Fruit fly (Drosophila melanogaster) whole organism, embryonic: ENCODE measurements around the gene CG7634.

ENCODE experiments used
- Ada2b ChIP-seq: fragments of 200-800 bp; sonication (Bioruptor generic); IDR thresholded peaks from 2 replicates; pipeline ENCODE4 v1.3.6; 2022; ENCODE audit warnings: missing biosample characterization, missing genetic modification characterization
- CG10979 ChIP-seq: fragments of 200-800 bp; sonication (Bioruptor generic); optimal IDR thresholded peaks from 2 replicates; lab custom pipeline; 2018; ENCODE audit warnings: missing biosample characterization, mild to moderate bottlenecking, missing genetic modification characterization, moderate library complexity
- CG11093 ChIP-seq: fragments of 200-800 bp; sonication (Bioruptor generic); IDR thresholded peaks from 3 replicates; pipeline ENCODE4 v1.3.6; 2022; ENCODE audit warnings: missing biosample characterization, missing genetic modification characterization
- CG11695 ChIP-seq: fragments of 200-800 bp; sonication (Bioruptor generic); IDR thresholded peaks from 3 replicates; pipeline ENCODE4 v1.3.6; 2022; ENCODE audit warnings: missing biosample characterization, missing genetic modification characterization
- CG11696 ChIP-seq: fragments of 200-800 bp; sonication (Bioruptor generic); IDR thresholded peaks from 2 replicates; pipeline ENCODE4 v1.3.6; 2022; ENCODE audit warnings: missing biosample characterization, missing genetic modification characterization
- CG12299 ChIP-seq: fragments of 200-800 bp; sonication (Bioruptor generic); optimal IDR thresholded peaks from 2 replicates; lab custom pipeline; 2018; ENCODE audit warnings: missing biosample characterization, mild to moderate bottlenecking, missing genetic modification characterization
- CG13123 ChIP-seq: fragments of 200-800 bp; sonication (Bioruptor generic); optimal IDR thresholded peaks from 2 replicates; lab custom pipeline; 2016; ENCODE audit warnings: missing biosample characterization, missing genetic modification characterization
- CG14441 ChIP-seq: fragments of 200-800 bp; sonication (Bioruptor generic); IDR thresholded peaks from 2 replicates; pipeline ENCODE4 v1.3.6; 2022; ENCODE audit warnings: missing biosample characterization, missing genetic modification characterization
- CG18619 ChIP-seq: fragments of 200-800 bp; sonication (Bioruptor generic); optimal IDR thresholded peaks from 3 replicates; lab custom pipeline; 2017; ENCODE audit warnings: missing biosample characterization, mild to moderate bottlenecking, missing genetic modification characterization
- CG2116 ChIP-seq: fragments of 200-800 bp; sonication (Bioruptor generic); optimal IDR thresholded peaks from 3 replicates; lab custom pipeline; 2018; ENCODE audit warnings: missing biosample characterization, mild to moderate bottlenecking, missing genetic modification characterization
- CG32532 ChIP-seq: fragments of 200-800 bp; sonication (Bioruptor generic); IDR thresholded peaks from 2 replicates; pipeline ENCODE4 v1.3.6; 2022; ENCODE audit warnings: missing biosample characterization, missing genetic modification characterization
- CG34224 ChIP-seq: fragments of 200-800 bp; sonication (Bioruptor generic); IDR thresholded peaks from 3 replicates; pipeline ENCODE4 v1.3.6; 2022; ENCODE audit warnings: missing biosample characterization, missing genetic modification characterization; ENCODE audit not compliant: partially characterized antibody
- CG34376 ChIP-seq: fragments of 200-800 bp; sonication (Bioruptor generic); optimal IDR thresholded peaks from 2 replicates; lab custom pipeline; 2018; ENCODE audit warnings: missing biosample characterization, mild to moderate bottlenecking, missing genetic modification characterization
- CG5180 ChIP-seq: fragments of 200-800 bp; sonication (Bioruptor generic); optimal IDR thresholded peaks from 3 replicates; lab custom pipeline; 2017; ENCODE audit warnings: missing biosample characterization, missing genetic modification characterization, mild to moderate bottlenecking, moderate library complexity, missing genetic modification reagents
- CG6254 ChIP-seq: fragments of 200-800 bp; sonication (Bioruptor generic); optimal IDR thresholded peaks from 3 replicates; lab custom pipeline; 2017; ENCODE audit warnings: mild to moderate bottlenecking, missing biosample characterization, missing genetic modification reagents, missing genetic modification characterization
- CG8478 ChIP-seq: fragments of >200 bp; optimal IDR thresholded peaks from 2 replicates; lab custom pipeline; 2018
- CG9727 ChIP-seq: fragments of 200-800 bp; sonication (Bioruptor generic); optimal IDR thresholded peaks from 3 replicates; lab custom pipeline; 2017; ENCODE audit warnings: missing biosample characterization, mild to moderate bottlenecking, missing genetic modification characterization
- CG9876 ChIP-seq: fragments of 200-800 bp; sonication (Bioruptor generic); optimal IDR thresholded peaks from 2 replicates; lab custom pipeline; 2016; ENCODE audit warnings: missing biosample characterization, missing genetic modification characterization
- CG9932 ChIP-seq: fragments of 200-800 bp; sonication (Bioruptor generic); IDR thresholded peaks from 2 replicates; pipeline ENCODE4 v1.3.6; 2022; ENCODE audit warnings: missing biosample characterization, missing genetic modification characterization
- D19B ChIP-seq: fragments of 200-800 bp; sonication (Bioruptor generic); optimal IDR thresholded peaks from 2 replicates; lab custom pipeline; 2017; ENCODE audit warnings: missing biosample characterization, mild to moderate bottlenecking, missing genetic modification characterization
- Dip2 ChIP-seq: fragments of 200-800 bp; sonication (Bioruptor generic); IDR thresholded peaks from 2 replicates; pipeline ENCODE4 v1.3.6; 2022; ENCODE audit warnings: missing biosample characterization, missing genetic modification characterization
- Doc3 ChIP-seq: fragments of 200-800 bp; sonication (Bioruptor generic); IDR thresholded peaks from 3 replicates; pipeline ENCODE4 v1.3.6; 2022; ENCODE audit warnings: missing biosample characterization, missing genetic modification characterization; ENCODE audit not compliant: partially characterized antibody
- Dp ChIP-seq: fragments of 200-800 bp; sonication (Bioruptor generic); optimal IDR thresholded peaks from 2 replicates; lab custom pipeline; 2018; ENCODE audit warnings: missing biosample characterization, mild to moderate bottlenecking, missing genetic modification characterization, moderate library complexity
- Dref ChIP-seq: fragments of 200-800 bp; sonication (Bioruptor generic); IDR thresholded peaks from 2 replicates; pipeline ENCODE4 v1.3.6; 2022; ENCODE audit warnings: missing biosample characterization, missing genetic modification characterization
- Elba2 ChIP-seq: fragments of 200-800 bp; sonication (Bioruptor generic); optimal IDR thresholded peaks from 3 replicates; lab custom pipeline; 2016; ENCODE audit warnings: missing biosample characterization, missing genetic modification characterization
- Ets97D ChIP-seq: fragments of 200-800 bp; sonication (Bioruptor generic); optimal IDR thresholded peaks from 3 replicates; lab custom pipeline; 2016; ENCODE audit warnings: missing biosample characterization, missing genetic modification characterization
- HmgZ ChIP-seq: fragments of 200-800 bp; sonication (Bioruptor generic); optimal IDR thresholded peaks from 2 replicates; lab custom pipeline; 2018; ENCODE audit warnings: missing biosample characterization, mild to moderate bottlenecking, missing genetic modification characterization
- NC2β ChIP-seq: fragments of 200-800 bp; sonication (Bioruptor generic); optimal IDR thresholded peaks from 2 replicates; lab custom pipeline; 2016; ENCODE audit warnings: missing biosample characterization, missing genetic modification characterization
- Oaz ChIP-seq: fragments of 200-800 bp; sonication (Bioruptor generic); IDR thresholded peaks from 2 replicates; pipeline ENCODE4 v1.3.6; 2022; ENCODE audit warnings: missing biosample characterization, missing genetic modification characterization
- Pdp1 ChIP-seq, 2 experiments: fragments of 200-800 bp; sonication (Bioruptor generic); optimal IDR thresholded peaks; 3 replicates each; lab custom pipeline; 2016; ENCODE audit warnings: missing biosample characterization in 2 of 2, missing genetic modification characterization in 2 of 2, mild to moderate bottlenecking in 1 of 2, moderate library complexity in 1 of 2
- Scr ChIP-seq: fragments of 200-800 bp; sonication (Bioruptor generic); IDR thresholded peaks from 2 replicates; pipeline ENCODE4 v1.3.6; 2022; ENCODE audit warnings: missing biosample characterization, missing genetic modification characterization; ENCODE audit not compliant: partially characterized antibody
- Sin3A ChIP-seq: fragments of >200 bp; optimal IDR thresholded peaks from 2 replicates; lab custom pipeline; 2018
- ap ChIP-seq: fragments of 200-800 bp; sonication (Bioruptor generic); IDR thresholded peaks from 2 replicates; pipeline ENCODE4 v1.3.6; 2022; ENCODE audit warnings: missing biosample characterization, missing genetic modification characterization
- bbx ChIP-seq: fragments of 200-800 bp; sonication (Bioruptor generic); IDR thresholded peaks from 2 replicates; pipeline ENCODE4 v1.3.6; 2022; ENCODE audit warnings: missing biosample characterization, missing genetic modification characterization; ENCODE audit not compliant: partially characterized antibody
- br ChIP-seq: fragments of >200 bp; optimal IDR thresholded peaks from 2 replicates; lab custom pipeline; 2017
- croc ChIP-seq: fragments of 200-800 bp; sonication (Bioruptor generic); conservative IDR thresholded peaks from 3 replicates; pipeline ENCODE4 v1.3.6; 2022; ENCODE audit warnings: missing biosample characterization, missing genetic modification characterization
- dmrt99B ChIP-seq: fragments of 200-800 bp; sonication (Bioruptor generic); optimal IDR thresholded peaks from 2 replicates; lab custom pipeline; 2018; ENCODE audit warnings: missing biosample characterization, mild to moderate bottlenecking, missing genetic modification characterization, moderate library complexity
- eyg ChIP-seq: fragments of 200-800 bp; sonication (Bioruptor generic); optimal IDR thresholded peaks from 3 replicates; lab custom pipeline; 2016; ENCODE audit warnings: missing biosample characterization, missing genetic modification characterization
- kah ChIP-seq: fragments of 200-800 bp; sonication (Bioruptor generic); optimal IDR thresholded peaks from 2 replicates; lab custom pipeline; 2018; ENCODE audit warnings: missing biosample characterization, mild to moderate bottlenecking, missing genetic modification characterization
- nerfin-1 ChIP-seq: fragments of 200-800 bp; sonication (Bioruptor generic); optimal IDR thresholded peaks from 3 replicates; lab custom pipeline; 2019; ENCODE audit warnings: missing biosample characterization, mild to moderate bottlenecking, missing genetic modification characterization, moderate library complexity
- pfk ChIP-seq: fragments of 200-800 bp; sonication (Bioruptor generic); optimal IDR thresholded peaks from 2 replicates; lab custom pipeline; 2018; ENCODE audit warnings: missing biosample characterization, mild to moderate bottlenecking, missing genetic modification characterization, moderate library complexity
- phol ChIP-seq: fragments of 200-800 bp; sonication (Bioruptor generic); optimal IDR thresholded peaks from 3 replicates; lab custom pipeline; 2018; ENCODE audit warnings: missing biosample characterization, mild to moderate bottlenecking, missing genetic modification characterization, moderate library complexity
- ro ChIP-seq: fragments of 200-800 bp; sonication (Bioruptor generic); IDR thresholded peaks from 2 replicates; pipeline ENCODE4 v1.3.6; 2022; ENCODE audit warnings: missing biosample characterization, missing genetic modification characterization
- schlank ChIP-seq: fragments of 200-800 bp; sonication (Bioruptor generic); optimal IDR thresholded peaks from 2 replicates; lab custom pipeline; 2018; ENCODE audit warnings: missing biosample characterization, mild to moderate bottlenecking, missing genetic modification characterization
- sisA ChIP-seq: fragments of 200-800 bp; sonication (Bioruptor generic); IDR thresholded peaks from 2 replicates; pipeline ENCODE4 v1.3.6; 2022; ENCODE audit warnings: missing biosample characterization, missing genetic modification characterization
- slbo ChIP-seq: fragments of 200-800 bp; sonication (Bioruptor generic); IDR thresholded peaks from 2 replicates; pipeline ENCODE4 v1.3.6; 2022; ENCODE audit warnings: missing biosample characterization, missing genetic modification characterization
- sug ChIP-seq: fragments of 200-800 bp; optimal IDR thresholded peaks from 2 replicates; lab custom pipeline; 2019; ENCODE audit warnings: missing biosample characterization, mild to moderate bottlenecking, missing genetic modification characterization, moderate library complexity
- vvl ChIP-seq: fragments of 200-800 bp; sonication (Bioruptor generic); IDR thresholded peaks from 2 replicates; pipeline ENCODE4 v1.3.6; 2022; ENCODE audit warnings: missing biosample characterization, missing genetic modification characterization
- yki ChIP-seq: fragments of >200 bp; optimal IDR thresholded peaks from 3 replicates; lab custom pipeline; 2018
- z ChIP-seq: fragments of 200-800 bp; sonication (Bioruptor generic); IDR thresholded peaks from 3 replicates; pipeline ENCODE4 v1.3.6; 2022; ENCODE audit warnings: missing biosample characterization, missing genetic modification characterization

CG7634 gene

dm6 chr3L:21539245-21540196 lies 25.7 kb upstream of the CG7634 start, which contains the start of the genes COX8 and VhaM9.7-b (continued):
- no peak for TF ChIP-seq schlank (tag; lab: Kevin White, UChicago)
- peak; percentile 21; the same call in 1 of the 3 replicates for TF ChIP-seq CG34224 (GFP tag; lab: Robert Waterston, UW)
- no peak for TF ChIP-seq ro (GFP tag; lab: Robert Waterston, UW)
- peak; percentile 10 for TF ChIP-seq kah (GFP tag; lab: Kevin White, UChicago)
- TF ChIP-seq Dref (GFP tag; lab: Robert Waterston, UW) = no peak; the same call in none of the 2 replicates
- TF ChIP-seq CG10979 (tag; lab: Kevin White, UChicago) = peak; percentile 37
- TF ChIP-seq Dp (GFP tag; lab: Kevin White, UChicago) = no peak
- peak; percentile 73 for TF ChIP-seq Sin3A (lab: Kevin White, UChicago)
- TF ChIP-seq CG12299 (tag; lab: Kevin White, UChicago) = peak; percentile 47
- TF ChIP-seq CG13123 = peak; percentile 45
- peak; percentile 78 for TF ChIP-seq sug
- no peak for TF ChIP-seq yki (lab: Kevin White, UChicago)
- peak; percentile 80 for TF ChIP-seq slbo (GFP tag; lab: Robert Waterston, UW)
- peak; percentile 88 for TF ChIP-seq CG9932
- no peak for TF ChIP-seq CG8478
- no peak for TF ChIP-seq br
- TF ChIP-seq ap = no peak
- no peak for TF ChIP-seq CG5180 (GFP tag; lab: Kevin White, UChicago)
- TF ChIP-seq HmgZ = peak; percentile 63
- peak; percentile 21 for TF ChIP-seq D19B (GFP tag; lab: Kevin White, UChicago)
- TF ChIP-seq CG14441 = peak; percentile 55; the same call in 1 of the 2 replicates
- peak; percentile 40 for TF ChIP-seq CG18619 (GFP tag; lab: Kevin White, UChicago)
- TF ChIP-seq Doc3 = peak; percentile 66
- TF ChIP-seq bbx (GFP tag; lab: Robert Waterston, UW) = peak; percentile 65
- no peak for TF ChIP-seq sisA (GFP tag; lab: Robert Waterston, UW)
- TF ChIP-seq Ada2b (GFP tag; lab: Robert Waterston, UW) = no peak
- peak; percentile 61 for TF ChIP-seq CG2116
- no peak; the same call in 1 of the 2 replicates for TF ChIP-seq vvl (GFP tag; lab: Robert Waterston, UW)
- TF ChIP-seq CG11695 (GFP tag; lab: Robert Waterston, UW) = no peak
- no peak for TF ChIP-seq CG11093 (GFP tag; lab: Robert Waterston, UW)
- peak; percentile 24 for TF ChIP-seq NC2β
- TF ChIP-seq Oaz (GFP tag; lab: Robert Waterston, UW) = no peak
- TF ChIP-seq pfk (GFP tag; lab: Kevin White, UChicago) = peak; percentile 24
- TF ChIP-seq CG9727 (GFP tag; lab: Kevin White, UChicago) = no peak
- TF ChIP-seq dmrt99B (tag; lab: Kevin White, UChicago) = no peak
- TF ChIP-seq phol (tag; lab: Kevin White, UChicago) = peak; percentile 77
- peak; percentile 56 for TF ChIP-seq Ets97D (GFP tag; lab: Kevin White, UChicago)
- peak; percentile 42 for TF ChIP-seq Elba2 (GFP tag; lab: Kevin White, UChicago)
- TF ChIP-seq CG9876 (GFP tag; lab: Kevin White, UChicago) = peak; percentile 53
- peak; percentile 20 for TF ChIP-seq eyg (GFP tag; lab: Kevin White, UChicago)
- TF ChIP-seq Dip2 = no peak
- peak; percentile 99 for TF ChIP-seq CG6254
- peak; percentile 51 to 99 for TF ChIP-seq Pdp1 (GFP tag; optimal IDR thresholded peaks at IDR 0.05; lab: Kevin White, UChicago)
- TF ChIP-seq z (GFP tag; lab: Robert Waterston, UW) = no peak
- peak; percentile 27 for TF ChIP-seq CG34376
- 0 out of 3 replicates have a peak, but pooled peaks have one; percentile 15 for TF ChIP-seq croc (GFP tag; lab: Robert Waterston, UW)
- TF ChIP-seq Scr = peak; percentile 77
- TF ChIP-seq nerfin-1 = no peak
- peak; percentile 70; the same call in 1 of the 2 replicates for TF ChIP-seq CG32532 (GFP tag; lab: Robert Waterston, UW)
- TF ChIP-seq CG11696 = no peak
